Worm (Caenorhabditis elegans): ENCODE measurements around the gene eco-1.

DNA sequence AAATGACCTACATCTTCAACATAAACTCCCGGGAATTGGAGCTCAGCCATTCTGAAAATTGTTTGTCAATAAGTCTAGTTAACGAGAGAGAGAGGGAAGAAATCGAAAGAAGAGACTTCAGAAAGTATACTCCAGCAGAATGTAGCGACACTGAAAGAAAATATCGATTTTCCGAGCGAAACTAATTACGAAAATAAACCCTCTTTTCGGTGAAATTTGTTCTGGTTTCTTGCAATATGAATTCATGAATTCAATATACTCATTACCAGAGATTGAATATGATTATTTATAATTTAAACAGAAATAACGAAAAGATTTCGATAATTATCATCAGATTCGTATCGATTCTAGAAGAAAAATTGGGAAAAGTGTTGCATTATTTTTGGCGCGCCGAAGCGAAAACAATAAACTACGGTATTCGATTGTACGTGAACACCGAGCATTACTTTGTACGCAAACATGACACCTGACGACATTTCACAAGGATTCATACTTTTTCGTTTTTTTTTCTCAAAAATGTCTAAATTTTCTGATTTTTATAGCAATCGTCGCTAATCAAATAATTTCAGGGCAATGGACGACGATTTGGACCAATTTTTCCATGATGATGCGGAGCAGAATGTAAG is 22.8 kb upstream of the eco-1 start, which contains the start of the genes hmg-4 and T20B12.3:
- TF ChIP-seq him-1 (tag; optimal IDR thresholded peaks at IDR 0.05) = no peak
- TF ChIP-seq W03F9.2 (tag; optimal IDR thresholded peaks at IDR 0.05) = peak; percentile 42

Data from whole organism, L4/young adult.